Fruit fly (Drosophila melanogaster) whole organism, wandering third instar larva: ENCODE data around the gene CG14258.

Source experiments
- CG32264 ChIP-seq: fragments of 200-800 bp; sonication (Bioruptor generic); optimal IDR thresholded peaks from 2 replicates; lab custom pipeline; 2016; ENCODE audit warnings: missing biosample characterization, missing genetic modification characterization
- Hnf4 ChIP-seq: fragments of 200-800 bp; sonication (Bioruptor generic); optimal IDR thresholded peaks from 2 replicates; lab custom pipeline; 2016; ENCODE audit warnings: missing biosample characterization, mild to moderate bottlenecking, missing genetic modification characterization
- Myc ChIP-seq: fragments of >200 bp; optimal IDR thresholded peaks from 2 replicates; lab custom pipeline; 2017
- dsf ChIP-seq: sonication (Bioruptor generic); optimal IDR thresholded peaks from 2 replicates; lab custom pipeline; 2016; ENCODE audit warnings: missing biosample characterization, missing genetic modification characterization, borderline replicate concordance
- jim ChIP-seq: fragments of 175-275, 200-325 bp; sonication (Bioruptor generic); optimal IDR thresholded peaks from 2 replicates; lab custom pipeline; 2016; ENCODE audit warnings: missing biosample characterization, mild to moderate bottlenecking, missing genetic modification characterization
- lola ChIP-seq: fragments of >200 bp; optimal IDR thresholded peaks from 2 replicates; lab custom pipeline; 2017; ENCODE audit warnings: missing biosample characterization, missing genetic modification characterization
- psq ChIP-seq: fragments of 200-800 bp; sonication (Bioruptor generic); optimal IDR thresholded peaks from 3 replicates; lab custom pipeline; 2017; ENCODE audit warnings: missing biosample characterization, mild to moderate bottlenecking, missing genetic modification characterization, moderate library complexity
- sv ChIP-seq: fragments of 200-800 bp; sonication (Bioruptor generic); optimal IDR thresholded peaks from 3 replicates; lab custom pipeline; 2016; ENCODE audit warnings: missing biosample characterization, missing genetic modification characterization
- usp ChIP-seq: fragments of >200 bp; optimal IDR thresholded peaks from 2 replicates; lab custom pipeline; 2017; ENCODE audit warnings: missing biosample characterization, missing genetic modification characterization

- TF ChIP-seq usp (GFP tag; lab: Kevin White, UChicago) (no peak), dsf (no peak), Hnf4 (GFP tag; lab: Kevin White, UChicago) (no peak), CG32264 (GFP tag; lab: Kevin White, UChicago) (no peak), jim (GFP tag; lab: Kevin White, UChicago) (no peak), Myc (lab: Kevin White, UChicago) (no peak), psq (GFP tag; lab: Kevin White, UChicago) (no peak), sv (GFP tag; lab: Kevin White, UChicago) (no peak), lola (GFP tag; lab: Kevin White, UChicago) (no peak)
Observed at dm6 chr3R:27064099-27064498, 28.8 kb upstream of the CG14258 start, which contains the start of gene Nep5.
